Fruit fly (Drosophila melanogaster) whole organism, prepupa: ENCODE measurements around the gene Cyp6d4.

Experiments used
- Blimp-1 ChIP-seq: fragments of 200-800 bp; sonication (Bioruptor generic); optimal IDR thresholded peaks from 3 replicates; lab custom pipeline; 2017; ENCODE audit warnings: missing biosample characterization, missing genetic modification characterization, mild to moderate bottlenecking, moderate library complexity, missing genetic modification reagents
- CG10631 ChIP-seq: fragments of 200-800 bp; sonication (Bioruptor generic); optimal IDR thresholded peaks from 2 replicates; lab custom pipeline; 2016; ENCODE audit warnings: missing biosample characterization, missing genetic modification characterization
- CG10669 ChIP-seq: fragments of 200-800 bp; sonication (Bioruptor generic); optimal IDR thresholded peaks from 3 replicates; lab custom pipeline; 2018; ENCODE audit warnings: missing biosample characterization, mild to moderate bottlenecking, missing genetic modification characterization, moderate library complexity
- CG11294 ChIP-seq: fragments of 200-800 bp; sonication (Bioruptor generic); IDR thresholded peaks from 2 replicates; pipeline ENCODE4 v1.3.6; 2022; ENCODE audit warnings: missing biosample characterization, missing genetic modification characterization
- CG11762 ChIP-seq: fragments of 200-800 bp; sonication (Bioruptor generic); optimal IDR thresholded peaks from 3 replicates; lab custom pipeline; 2016; ENCODE audit warnings: missing biosample characterization, missing genetic modification characterization; ENCODE audit not compliant: insufficient read depth
- CG11902 ChIP-seq: fragments of 200-800 bp; sonication (Bioruptor generic); optimal IDR thresholded peaks from 3 replicates; lab custom pipeline; 2016; ENCODE audit warnings: missing biosample characterization, missing genetic modification characterization
- CG1621 ChIP-seq: fragments of 200-800 bp; sonication (Bioruptor generic); optimal IDR thresholded peaks from 3 replicates; lab custom pipeline; 2018; ENCODE audit warnings: missing biosample characterization, mild to moderate bottlenecking, missing genetic modification characterization
- CG31627 ChIP-seq: fragments of 200-800 bp; sonication (Bioruptor generic); optimal IDR thresholded peaks from 3 replicates; lab custom pipeline; 2016; ENCODE audit warnings: missing biosample characterization, missing genetic modification characterization
- CG32006 ChIP-seq: fragments of 200-800 bp; sonication (Bioruptor generic); optimal IDR thresholded peaks from 3 replicates; lab custom pipeline; 2017; ENCODE audit warnings: missing biosample characterization, mild to moderate bottlenecking, missing genetic modification characterization
- CG34406 ChIP-seq: fragments of 200-800 bp; sonication (Bioruptor generic); optimal IDR thresholded peaks from 3 replicates; lab custom pipeline; 2016; ENCODE audit warnings: missing biosample characterization, missing genetic modification characterization
- CG6163 ChIP-seq: fragments of 200-800 bp; sonication (Bioruptor generic); IDR thresholded peaks from 3 replicates; pipeline ENCODE4 v1.3.6; 2022; ENCODE audit warnings: missing biosample characterization, missing genetic modification characterization
- CG6276 ChIP-seq: fragments of 200-800 bp; sonication (Bioruptor generic); optimal IDR thresholded peaks from 2 replicates; lab custom pipeline; 2017; ENCODE audit warnings: missing biosample characterization, mild to moderate bottlenecking, missing genetic modification characterization
- CG6808 ChIP-seq: fragments of 200-800 bp; sonication (Bioruptor generic); optimal IDR thresholded peaks from 3 replicates; lab custom pipeline; 2017; ENCODE audit warnings: missing biosample characterization, missing genetic modification characterization, mild to moderate bottlenecking, moderate library complexity, missing genetic modification reagents
- CG6854 ChIP-seq: fragments of 200-800 bp; sonication (Bioruptor generic); optimal IDR thresholded peaks from 2 replicates; lab custom pipeline; 2017; ENCODE audit warnings: missing biosample characterization, mild to moderate bottlenecking, missing genetic modification characterization
- CG7368 ChIP-seq: fragments of 200-800 bp; sonication (Bioruptor generic); optimal IDR thresholded peaks from 3 replicates; lab custom pipeline; 2016; ENCODE audit warnings: missing biosample characterization, missing genetic modification characterization
- CG8119 ChIP-seq: fragments of 200-800 bp; sonication (Bioruptor generic); IDR thresholded peaks from 3 replicates; pipeline ENCODE4 v1.3.6; 2022; ENCODE audit warnings: missing biosample characterization, missing genetic modification characterization
- CG9139 ChIP-seq: fragments of 200-800 bp; sonication (Bioruptor generic); optimal IDR thresholded peaks from 3 replicates; lab custom pipeline; 2017; ENCODE audit warnings: missing biosample characterization, mild to moderate bottlenecking, missing genetic modification characterization
- Eip75B ChIP-seq: fragments of 200-800 bp; sonication (Bioruptor generic); optimal IDR thresholded peaks from 3 replicates; lab custom pipeline; 2016; ENCODE audit warnings: missing biosample characterization, missing genetic modification characterization
- Eip78C ChIP-seq: fragments of 200-800 bp; sonication (Bioruptor generic); peaks from one replicate; lab custom pipeline; 2016; ENCODE audit warnings: missing biosample characterization, missing genetic modification characterization
- Eip93F ChIP-seq: fragments of 200-800 bp; sonication (Bioruptor generic); optimal IDR thresholded peaks from 2 replicates; lab custom pipeline; 2016; ENCODE audit warnings: missing biosample characterization, mild to moderate bottlenecking, missing genetic modification characterization
- Ets21C ChIP-seq: fragments of 200-800 bp; sonication (Bioruptor generic); optimal IDR thresholded peaks from 3 replicates; lab custom pipeline; 2016; ENCODE audit warnings: missing biosample characterization, missing genetic modification characterization
- Hr38 ChIP-seq: sonication (Bioruptor generic); optimal IDR thresholded peaks from 2 replicates; lab custom pipeline; 2016; ENCODE audit warnings: missing biosample characterization, missing genetic modification characterization
- Hr4 ChIP-seq: fragments of 200-800 bp; sonication (Bioruptor generic); optimal IDR thresholded peaks from 3 replicates; lab custom pipeline; 2016; ENCODE audit warnings: missing biosample characterization, missing genetic modification characterization
- Met ChIP-seq: fragments of 200-800 bp; sonication (Bioruptor generic); optimal IDR thresholded peaks from 3 replicates; lab custom pipeline; 2016; ENCODE audit warnings: missing biosample characterization, missing genetic modification characterization
- OdsH ChIP-seq: fragments of 200-800 bp; sonication (Bioruptor generic); optimal IDR thresholded peaks from 3 replicates; lab custom pipeline; 2016; ENCODE audit warnings: missing biosample characterization, missing genetic modification characterization
- Smox ChIP-seq: fragments of 200-800 bp; sonication (Bioruptor generic); optimal IDR thresholded peaks from 3 replicates; lab custom pipeline; 2016; ENCODE audit warnings: missing biosample characterization, missing genetic modification characterization
- Sox102F ChIP-seq: fragments of 200-800 bp; sonication (Bioruptor generic); optimal IDR thresholded peaks from 2 replicates; lab custom pipeline; 2016; ENCODE audit warnings: missing biosample characterization, mild to moderate bottlenecking, missing genetic modification characterization
- Sox14 ChIP-seq: fragments of 200-800 bp; sonication (Bioruptor generic); optimal IDR thresholded peaks from 3 replicates; lab custom pipeline; 2016; ENCODE audit warnings: missing biosample characterization, missing genetic modification characterization
- Sox15 ChIP-seq: fragments of 200-800 bp; sonication (Bioruptor generic); optimal IDR thresholded peaks from 3 replicates; lab custom pipeline; 2016; ENCODE audit warnings: missing biosample characterization, missing genetic modification characterization
- achi ChIP-seq: fragments of 200-800 bp; sonication (Bioruptor generic); optimal IDR thresholded peaks from 3 replicates; lab custom pipeline; 2016; ENCODE audit warnings: missing biosample characterization, missing genetic modification characterization
- acj6 ChIP-seq: fragments of 200-800 bp; sonication (Bioruptor generic); optimal IDR thresholded peaks from 3 replicates; lab custom pipeline; 2016; ENCODE audit warnings: missing biosample characterization, missing genetic modification characterization
- dac ChIP-seq: fragments of 200-800 bp; sonication (Bioruptor generic); optimal IDR thresholded peaks from 2 replicates; lab custom pipeline; 2017; ENCODE audit warnings: missing biosample characterization, mild to moderate bottlenecking, missing genetic modification characterization
- dsx ChIP-seq: fragments of 200-800 bp; optimal IDR thresholded peaks from 3 replicates; lab custom pipeline; 2019; ENCODE audit warnings: missing biosample characterization, mild to moderate bottlenecking, missing genetic modification characterization, moderate library complexity; ENCODE audit not compliant: poor library complexity, severe bottlenecking
- esn ChIP-seq: fragments of 200-800 bp; sonication (Bioruptor generic); optimal IDR thresholded peaks from 2 replicates; lab custom pipeline; 2016; ENCODE audit warnings: missing biosample characterization, mild to moderate bottlenecking, missing genetic modification characterization, moderate library complexity
- fd59A ChIP-seq: fragments of 200-800 bp; sonication (Bioruptor generic); optimal IDR thresholded peaks from 2 replicates; lab custom pipeline; 2017; ENCODE audit warnings: missing biosample characterization, mild to moderate bottlenecking, missing genetic modification characterization, missing genetic modification reagents
- fd85E ChIP-seq: fragments of 200-800 bp; sonication (Bioruptor generic); optimal IDR thresholded peaks from 3 replicates; lab custom pipeline; 2016; ENCODE audit warnings: missing biosample characterization, missing genetic modification characterization
- fkh ChIP-seq: fragments of 200-800 bp; sonication (Bioruptor generic); optimal IDR thresholded peaks from 3 replicates; lab custom pipeline; 2017; ENCODE audit warnings: missing biosample characterization, mild to moderate bottlenecking, missing genetic modification characterization, moderate library complexity
- salr ChIP-seq, 2 experiments: fragments of 200-800 bp; sonication (Bioruptor generic); optimal IDR thresholded peaks; 3 replicates each; lab custom pipeline; 2016 to 2018; ENCODE audit warnings: missing biosample characterization in 2 of 2, missing genetic modification characterization in 2 of 2, mild to moderate bottlenecking in 1 of 2
- ss ChIP-seq, 2 experiments: fragments of 200-800 bp; sonication (Bioruptor generic); optimal IDR thresholded peaks; 2 replicates in 1 of 2; 3 replicates in 1 of 2; lab custom pipeline; 2017 to 2018; ENCODE audit warnings: mild to moderate bottlenecking in 2 of 2, missing biosample characterization in 2 of 2, missing genetic modification characterization in 2 of 2, moderate library complexity in 1 of 2
- svp ChIP-seq: fragments of 200-800 bp; sonication (Bioruptor generic); peaks from one replicate; lab custom pipeline; 2016; ENCODE audit warnings: missing biosample characterization, missing genetic modification characterization
- topi ChIP-seq: fragments of 200-800 bp; sonication (Bioruptor generic); optimal IDR thresholded peaks from 3 replicates; lab custom pipeline; 2016; ENCODE audit warnings: missing biosample characterization, missing genetic modification characterization
- vri ChIP-seq: fragments of 200-800 bp; sonication (Bioruptor generic); optimal IDR thresholded peaks from 3 replicates; lab custom pipeline; 2016; ENCODE audit warnings: missing biosample characterization, mild to moderate bottlenecking, missing genetic modification characterization

The Cyp6d4 gene

dm6 chr3R:22690311-22690710 is 7.8 kb upstream of the Cyp6d4 start, which contains the start of the genes wfs1 and Nup133 (continued):
- TF ChIP-seq Eip78C, result no peak
- TF ChIP-seq Met, result no peak
- TF ChIP-seq CG31627, result peak; percentile 8
- TF ChIP-seq CG1621, result no peak
- TF ChIP-seq Hr38, result no peak
- no peak for TF ChIP-seq fkh (GFP tag; lab: Kevin White, UChicago)
- peak; percentile 65 for TF ChIP-seq esn (GFP tag; lab: Kevin White, UChicago)
- TF ChIP-seq svp (GFP tag; lab: Kevin White, UChicago), result no peak
- no peak; the same call in 1 of the 2 replicates for TF ChIP-seq CG11294 (GFP tag; lab: Robert Waterston, UW)
- TF ChIP-seq CG6808 (GFP tag; lab: Kevin White, UChicago), result no peak
- TF ChIP-seq CG8119 (GFP tag; lab: Robert Waterston, UW), result peak; percentile 63; the same call in 2 of the 3 replicates
- no peak for TF ChIP-seq ss (GFP tag; optimal IDR thresholded peaks at IDR 0.05; lab: Kevin White, UChicago)
- TF ChIP-seq CG6163 (GFP tag; lab: Robert Waterston, UW), result peak; percentile 22; the same call in 1 of the 3 replicates
- no peak for TF ChIP-seq Blimp-1
- no peak for TF ChIP-seq CG32006 (GFP tag; lab: Kevin White, UChicago)
- no peak for TF ChIP-seq Sox102F (GFP tag; lab: Kevin White, UChicago)
- no peak for TF ChIP-seq fd59A
- no peak for TF ChIP-seq vri (GFP tag; lab: Kevin White, UChicago)
- TF ChIP-seq dac, result no peak
- no peak for TF ChIP-seq CG6276 (GFP tag; lab: Kevin White, UChicago)
- TF ChIP-seq CG34406 (GFP tag; lab: Kevin White, UChicago), result peak; percentile 72
- TF ChIP-seq CG7368 (GFP tag; lab: Kevin White, UChicago), result no peak
- no peak for TF ChIP-seq fd85E (GFP tag; lab: Kevin White, UChicago)
- no peak for TF ChIP-seq Eip75B (GFP tag; lab: Kevin White, UChicago)
- TF ChIP-seq Sox14 (GFP tag; lab: Kevin White, UChicago), result peak; percentile 56
- no peak for TF ChIP-seq CG10669 (GFP tag; lab: Kevin White, UChicago)
- TF ChIP-seq Smox (GFP tag; lab: Kevin White, UChicago), result no peak
- TF ChIP-seq CG10631, result no peak
- TF ChIP-seq CG11902 (GFP tag; lab: Kevin White, UChicago), result no peak
- no peak for TF ChIP-seq Sox15 (GFP tag; lab: Kevin White, UChicago)
- no peak for TF ChIP-seq acj6 (GFP tag; lab: Kevin White, UChicago)
- no peak for TF ChIP-seq CG11762 (GFP tag; lab: Kevin White, UChicago)
- no peak for TF ChIP-seq CG6854 (GFP tag; lab: Kevin White, UChicago)
- TF ChIP-seq OdsH, result no peak
- peak; percentile 81 for TF ChIP-seq dsx
- TF ChIP-seq achi (GFP tag; lab: Kevin White, UChicago), result no peak
- no peak for TF ChIP-seq topi (GFP tag; lab: Kevin White, UChicago)

DNA sequence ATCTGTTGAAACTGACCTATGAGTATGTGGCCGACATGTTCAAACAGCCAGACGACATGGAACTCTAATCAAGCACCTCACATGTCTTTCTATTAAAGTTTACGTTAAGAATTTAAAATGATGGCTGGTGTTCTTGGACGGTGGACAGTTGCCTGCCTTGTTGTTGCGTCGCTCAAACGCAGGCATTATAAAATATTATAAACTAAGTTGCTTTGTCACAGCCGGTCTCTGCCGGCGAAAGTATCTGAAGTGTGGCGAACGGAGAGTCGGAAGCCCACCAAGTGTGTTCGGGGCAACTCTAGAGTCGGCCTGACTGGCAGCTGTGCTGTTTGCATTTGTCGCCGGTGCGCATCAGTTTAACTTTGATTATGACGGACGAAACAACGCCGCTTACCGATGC is 3.5 kb upstream of the Cyp6d4 start, which contains the start of gene cd:
Gene cd (plus strand): TSS at position 301 of the 400 bp plus-strand sequence.
- TF ChIP-seq esn (GFP tag; lab: Kevin White, UChicago) (no peak), Ets21C (GFP tag; lab: Kevin White, UChicago) (no peak), salr (GFP tag; optimal IDR thresholded peaks at IDR 0.05; lab: Kevin White, UChicago) (no peak), Eip93F (no peak), CG9139 (GFP tag; lab: Kevin White, UChicago) (no peak), achi (GFP tag; lab: Kevin White, UChicago) (no peak), Hr4 (GFP tag; lab: Kevin White, UChicago) (no peak), Sox15 (GFP tag; lab: Kevin White, UChicago) (no peak), CG32006 (GFP tag; lab: Kevin White, UChicago) (no peak), dac (no peak), ss (GFP tag; optimal IDR thresholded peaks at IDR 0.05; lab: Kevin White, UChicago) (no peak), fkh (GFP tag; lab: Kevin White, UChicago) (no peak)
